Fruit fly (Drosophila melanogaster) whole organism, embryonic: ENCODE results near the gene CG11155.

ENCODE experiments used
- CG17328 ChIP-seq: fragments of 200-800 bp; sonication (Bioruptor generic); IDR thresholded peaks from 2 replicates; pipeline ENCODE4 v1.3.6; 2022; ENCODE audit warnings: missing biosample characterization, missing genetic modification characterization
- CG32767 ChIP-seq: fragments of 200-800 bp; sonication (Bioruptor generic); IDR thresholded peaks from 2 replicates; pipeline ENCODE4 v1.3.6; 2022; ENCODE audit warnings: missing biosample characterization, missing genetic modification characterization
- CG34422 ChIP-seq: fragments of 200-800 bp; sonication (Bioruptor generic); IDR thresholded peaks from 3 replicates; pipeline ENCODE4 v1.3.6; 2022; ENCODE audit warnings: missing biosample characterization, missing genetic modification characterization
- CG4360 ChIP-seq: fragments of 200-800 bp; sonication (Bioruptor generic); IDR thresholded peaks from 2 replicates; pipeline ENCODE4 v1.3.6; 2022; ENCODE audit warnings: missing biosample characterization, missing genetic modification characterization
- Dll ChIP-seq: fragments of 200-800 bp; sonication (Bioruptor generic); IDR thresholded peaks from 4 replicates; pipeline ENCODE4 v1.3.6; 2022; ENCODE audit warnings: missing biosample characterization, missing genetic modification characterization; ENCODE audit not compliant: partially characterized antibody
- Doc2 ChIP-seq: fragments of 200-800 bp; sonication (Bioruptor generic); IDR thresholded peaks from 2 replicates; pipeline ENCODE4 v1.3.6; 2022; ENCODE audit warnings: missing biosample characterization, missing genetic modification characterization
- Hr39 ChIP-seq: fragments of >200 bp; optimal IDR thresholded peaks from 2 replicates; lab custom pipeline; 2017
- Pdp1 ChIP-seq, 2 experiments: fragments of 200-800 bp; sonication (Bioruptor generic); optimal IDR thresholded peaks; 3 replicates each; lab custom pipeline; 2016; ENCODE audit warnings: missing biosample characterization in 2 of 2, missing genetic modification characterization in 2 of 2, mild to moderate bottlenecking in 1 of 2, moderate library complexity in 1 of 2
- Vsx1 ChIP-seq: fragments of 200-800 bp; sonication (Bioruptor generic); optimal IDR thresholded peaks from 2 replicates; lab custom pipeline; 2017; ENCODE audit warnings: missing biosample characterization, mild to moderate bottlenecking, missing genetic modification characterization, missing genetic modification reagents
- YL-1 ChIP-seq: fragments of 200-800 bp; sonication (Bioruptor generic); optimal IDR thresholded peaks from 3 replicates; lab custom pipeline; 2017; ENCODE audit warnings: missing biosample characterization, mild to moderate bottlenecking, missing genetic modification characterization
- fd96Cb ChIP-seq: fragments of 200-800 bp; sonication (Bioruptor generic); optimal IDR thresholded peaks from 2 replicates; lab custom pipeline; 2018; ENCODE audit warnings: missing biosample characterization, mild to moderate bottlenecking, missing genetic modification characterization, moderate library complexity

- TF ChIP-seq fd96Cb, result no peak
- TF ChIP-seq Dll (GFP tag; lab: Robert Waterston, UW), result no peak
- no peak for TF ChIP-seq YL-1 (GFP tag; lab: Kevin White, UChicago)
- TF ChIP-seq CG17328 (GFP tag; lab: Robert Waterston, UW), result no peak
- no peak for TF ChIP-seq Doc2 (GFP tag; lab: Robert Waterston, UW)
- TF ChIP-seq CG4360, result no peak
- no peak for TF ChIP-seq Pdp1 (GFP tag; optimal IDR thresholded peaks at IDR 0.05; lab: Kevin White, UChicago)
- TF ChIP-seq Vsx1 (GFP tag; lab: Kevin White, UChicago), result no peak
- TF ChIP-seq CG34422 (GFP tag; lab: Robert Waterston, UW), result no peak
- TF ChIP-seq Hr39, result no peak
- TF ChIP-seq CG32767 (GFP tag; lab: Robert Waterston, UW), result no peak
These were observed 598 bp downstream of the CG11155 start for dm6 chr4:1127000-1127399.
